Fruit fly (Drosophila melanogaster) Kc167 (cell line): Measurements from ENCODE around the gene gig.

Experiments
- Myc ChIP-seq: fragments of >200 bp; optimal IDR thresholded peaks from 2 replicates; lab custom pipeline; 2017; ENCODE audit warnings: missing external identifiers
- Sin3A ChIP-seq: fragments of >200 bp; optimal IDR thresholded peaks from 2 replicates; lab custom pipeline; 2018; ENCODE audit warnings: missing external identifiers
- h ChIP-seq: fragments of >200 bp; optimal IDR thresholded peaks from 3 replicates; lab custom pipeline; 2018; ENCODE audit warnings: missing external identifiers
- insv ChIP-seq: fragments of >200 bp; optimal IDR thresholded peaks from 3 replicates; lab custom pipeline; 2018; ENCODE audit warnings: missing external identifiers
- psq ChIP-seq: fragments of >200 bp; optimal IDR thresholded peaks from 2 replicates; lab custom pipeline; 2017; ENCODE audit warnings: missing external identifiers
- ttk ChIP-seq: sonication (Bioruptor generic); optimal IDR thresholded peaks from 2 replicates; lab custom pipeline; 2017; ENCODE audit warnings: missing external identifiers

- TF ChIP-seq Myc (lab: Kevin White, UChicago) (no peak), psq (lab: Kevin White, UChicago) (no peak), h (lab: Kevin White, UChicago) (no peak), ttk (lab: Kevin White, UChicago) (no peak), Sin3A (lab: Kevin White, UChicago) (no peak), insv (no peak)
These were observed 48.7 kb downstream of the gig start for dm6 chr3L:20177697-20178096.
